Worm (Caenorhabditis elegans) whole organism, early embryonic: Measurements from ENCODE around the gene Y81B9A.1.

Experiments
- B0310.2 ChIP-seq: sonication (generic microtip); optimal IDR thresholded peaks from 2 replicates; lab custom pipeline; 2016; ENCODE audit warnings: mild to moderate bottlenecking, missing genetic modification characterization, missing compliant biosample characterization
- F13C5.2 ChIP-seq: sonication (generic microtip); optimal IDR thresholded peaks from 2 replicates; lab custom pipeline; 2017; ENCODE audit warnings: mild to moderate bottlenecking, missing genetic modification characterization, inconsistent platforms, missing compliant biosample characterization
- aly-1 ChIP-seq: sonication (generic microtip); optimal IDR thresholded peaks from 2 replicates; lab custom pipeline; 2016; ENCODE audit warnings: missing genetic modification characterization, missing compliant biosample characterization
- ama-1 ChIP-seq: fragments of 150-350 bp; optimal IDR thresholded peaks from 2 replicates; lab custom pipeline; 2014
- ceh-13 ChIP-seq: fragments of 200-800 bp; sonication (Bioruptor generic); optimal IDR thresholded peaks from 2 replicates; lab custom pipeline; 2018; ENCODE audit warnings: mild to moderate bottlenecking, missing genetic modification characterization, missing compliant biosample characterization
- ceh-36 ChIP-seq: sonication (generic microtip); optimal IDR thresholded peaks from 2 replicates; lab custom pipeline; 2016; ENCODE audit warnings: missing genetic modification characterization, inconsistent platforms, missing compliant biosample characterization
- ets-7 ChIP-seq: sonication (generic microtip); optimal IDR thresholded peaks from 2 replicates; lab custom pipeline; 2016; ENCODE audit warnings: missing genotype, missing genetic modification characterization, missing compliant biosample characterization
- flt-1 ChIP-seq: fragments of 200-800 bp; sonication (Bioruptor generic); IDR thresholded peaks from 2 replicates; pipeline ENCODE4 v1.3.6; 2022; ENCODE audit warnings: missing genetic modification characterization, missing compliant biosample characterization
- hmbx-1 ChIP-seq: sonication (generic microtip); optimal IDR thresholded peaks from 2 replicates; lab custom pipeline; 2016; ENCODE audit warnings: mild to moderate bottlenecking, missing genetic modification characterization, missing compliant biosample characterization
- hmg-4 ChIP-seq: fragments of 200-800 bp; sonication (Bioruptor generic); optimal IDR thresholded peaks from 2 replicates; lab custom pipeline; 2018; ENCODE audit warnings: mild to moderate bottlenecking, missing genetic modification characterization, missing compliant biosample characterization
- hnd-1 ChIP-seq: sonication (generic microtip); optimal IDR thresholded peaks from 2 replicates; lab custom pipeline; 2016; ENCODE audit warnings: missing genetic modification characterization, missing compliant biosample characterization
- pes-1 ChIP-seq: fragments of 200-800 bp; sonication (Bioruptor generic); IDR thresholded peaks from 2 replicates; pipeline ENCODE4 v1.3.6; 2022; ENCODE audit warnings: missing genetic modification reagents, missing genetic modification characterization, missing compliant biosample characterization
- scrt-1 ChIP-seq: fragments of 200-800 bp; sonication (Bioruptor generic); IDR thresholded peaks from 2 replicates; pipeline ENCODE4 v1.3.6; 2022; ENCODE audit warnings: missing genetic modification characterization, missing compliant biosample characterization
- sea-1 ChIP-seq: fragments of 200-800 bp; sonication (Bioruptor generic); conservative IDR thresholded peaks from 2 replicates; pipeline ENCODE4 v1.3.6; 2022; ENCODE audit warnings: missing genetic modification characterization, missing compliant biosample characterization
- tbx-11 ChIP-seq: fragments of 200-800 bp; sonication (Bioruptor generic); IDR thresholded peaks from 2 replicates; pipeline ENCODE4 v1.3.6; 2022; ENCODE audit warnings: missing genetic modification characterization, missing compliant biosample characterization
- tbx-37 ChIP-seq: fragments of 200-800 bp; sonication (Bioruptor generic); conservative IDR thresholded peaks from 2 replicates; pipeline ENCODE4 v1.3.6; 2022; ENCODE audit warnings: missing genetic modification reagents, missing genetic modification characterization, missing compliant biosample characterization
- tra-4 ChIP-seq: sonication (generic microtip); optimal IDR thresholded peaks from 2 replicates; lab custom pipeline; 2017; ENCODE audit warnings: missing genetic modification characterization, missing compliant biosample characterization

Gene Y81B9A.1

ce11 chrX:9232037-9232436 lies 39.8 kb downstream of the Y81B9A.1 start, which contains the start of gene vav-1:
TSS of gene vav-1 (minus strand) at chrX:9232137.
- TF ChIP-seq tra-4, result no peak
- no peak for TF ChIP-seq hmg-4
- TF ChIP-seq pes-1 (GFP tag; lab: Robert Waterston, UW), result no peak
- no peak for TF ChIP-seq flt-1
- TF ChIP-seq ceh-36 (tag; lab: Kevin White, UChicago), result no peak

- TF ChIP-seq tbx-11 (GFP tag; lab: Robert Waterston, UW) (no peak), tbx-37 (GFP tag; lab: Robert Waterston, UW) (no peak), pes-1 (GFP tag; lab: Robert Waterston, UW) (no peak), hmg-4 (no peak), hnd-1 (tag; lab: Kevin White, UChicago) (no peak), ets-7 (tag; lab: Kevin White, UChicago) (no peak), B0310.2 (tag; lab: Kevin White, UChicago) (no peak), flt-1 (no peak), tra-4 (no peak)
Observed at ce11 chrX:9233805-9234204, 41.6 kb downstream of the Y81B9A.1 start.

ce11 chrX:9234518-9234917 lies 42.3 kb downstream of the Y81B9A.1 start, which contains the start of gene col-175:
TSS of gene col-175 (minus strand) at chrX:9234618.
- TF ChIP-seq pes-1 (GFP tag; lab: Robert Waterston, UW), result no peak
- TF ChIP-seq F13C5.2, result no peak
- no peak for TF ChIP-seq hnd-1 (tag; lab: Kevin White, UChicago)
- TF ChIP-seq ceh-13 (GFP tag; lab: Kevin White, UChicago), result no peak

- TF ChIP-seq ets-7 (tag; lab: Kevin White, UChicago) (no peak), ceh-13 (GFP tag; lab: Kevin White, UChicago) (no peak), scrt-1 (no peak), aly-1 (no peak), pes-1 (GFP tag; lab: Robert Waterston, UW) (no peak), B0310.2 (tag; lab: Kevin White, UChicago) (no peak), tbx-37 (GFP tag; lab: Robert Waterston, UW) (no peak), F13C5.2 (no peak), hmbx-1 (tag; lab: Kevin White, UChicago) (no peak), ama-1 (lab: Kevin White, UChicago) (no peak), sea-1 (GFP tag; lab: Robert Waterston, UW) (no peak)
Observed at ce11 chrX:9237708-9238107, 45.5 kb downstream of the Y81B9A.1 start.

- TF ChIP-seq pes-1 (GFP tag; lab: Robert Waterston, UW), result no peak
- TF ChIP-seq scrt-1, result no peak
- TF ChIP-seq ets-7 (tag; lab: Kevin White, UChicago), result no peak
- TF ChIP-seq F13C5.2, result no peak
- TF ChIP-seq tbx-11 (GFP tag; lab: Robert Waterston, UW), result no peak
- no peak for TF ChIP-seq sea-1 (GFP tag; lab: Robert Waterston, UW)
- no peak; the same call in 1 of the 2 replicates for TF ChIP-seq tbx-37 (GFP tag; lab: Robert Waterston, UW)
- TF ChIP-seq flt-1, result no peak
- no peak for TF ChIP-seq hmg-4
- no peak for TF ChIP-seq hnd-1 (tag; lab: Kevin White, UChicago)
- no peak for TF ChIP-seq ceh-36 (tag; lab: Kevin White, UChicago)
- no peak for TF ChIP-seq ama-1 (lab: Kevin White, UChicago)
- no peak for TF ChIP-seq ceh-13 (GFP tag; lab: Kevin White, UChicago)
- TF ChIP-seq aly-1, result no peak
- no peak for TF ChIP-seq tra-4
- no peak for TF ChIP-seq B0310.2 (tag; lab: Kevin White, UChicago)
- TF ChIP-seq hmbx-1 (tag; lab: Kevin White, UChicago), result no peak
Observed at ce11 chrX:9238692-9239091, 46.4 kb downstream of the Y81B9A.1 start.

- TF ChIP-seq hnd-1 (tag; lab: Kevin White, UChicago), result no peak
Observed at ce11 chrX:9242123-9242522, 49.9 kb downstream of the Y81B9A.1 start, which contains the start of gene lgc-4. TSS of gene lgc-4 (minus strand) at chrX:9242223.

ce11 chrX:9243257-9243656 lies 51.0 kb downstream of the Y81B9A.1 start, which contains the start of gene gpa-12:
TSS of gene gpa-12 (plus strand) at chrX:9243557.
- TF ChIP-seq ama-1 (lab: Kevin White, UChicago), result no peak
- no peak for TF ChIP-seq hnd-1 (tag; lab: Kevin White, UChicago)
- no peak for TF ChIP-seq hmg-4
- TF ChIP-seq F13C5.2, result no peak
- no peak for TF ChIP-seq flt-1
- no peak for TF ChIP-seq pes-1 (GFP tag; lab: Robert Waterston, UW)
- no peak for TF ChIP-seq tbx-37 (GFP tag; lab: Robert Waterston, UW)
- TF ChIP-seq aly-1, result no peak
- no peak for TF ChIP-seq tbx-11 (GFP tag; lab: Robert Waterston, UW)
- no peak for TF ChIP-seq ceh-36 (tag; lab: Kevin White, UChicago)
